Fruit fly (Drosophila melanogaster) whole organism, embryonic: Measurements from ENCODE around the gene tank.
A peak's percentile ranks its signal among the peaks of the same experiment; 100 is the strongest.

ENCODE experiments used
- Atf-2 ChIP-seq: fragments of 200-800 bp; sonication (Bioruptor generic); optimal IDR thresholded peaks from 2 replicates; lab custom pipeline; 2016; ENCODE audit warnings: missing biosample characterization, missing genetic modification characterization
- Atf6 ChIP-seq: fragments of 200-800 bp; sonication (Bioruptor generic); IDR thresholded peaks from 2 replicates; pipeline ENCODE4 v1.3.6; 2022; ENCODE audit warnings: missing biosample characterization, missing genetic modification characterization
- CG10366 ChIP-seq: fragments of 200-800 bp; sonication (Bioruptor generic); IDR thresholded peaks from 2 replicates; pipeline ENCODE4 v1.3.6; 2022; ENCODE audit warnings: missing biosample characterization, missing genetic modification characterization
- CG11696 ChIP-seq: fragments of 200-800 bp; sonication (Bioruptor generic); IDR thresholded peaks from 2 replicates; pipeline ENCODE4 v1.3.6; 2022; ENCODE audit warnings: missing biosample characterization, missing genetic modification characterization
- CG12155 ChIP-seq: fragments of 200-800 bp; sonication (Bioruptor generic); optimal IDR thresholded peaks from 3 replicates; lab custom pipeline; 2016; ENCODE audit warnings: missing biosample characterization, missing genetic modification characterization
- CG13775 ChIP-seq: fragments of 200-800 bp; sonication (Bioruptor generic); optimal IDR thresholded peaks from 3 replicates; lab custom pipeline; 2017; ENCODE audit warnings: missing biosample characterization, mild to moderate bottlenecking, missing genetic modification characterization
- CG14860 ChIP-seq: fragments of 200-800 bp; sonication (Bioruptor generic); IDR thresholded peaks from 3 replicates; pipeline ENCODE4 v1.3.6; 2022; ENCODE audit warnings: missing biosample characterization, missing genetic modification characterization; ENCODE audit not compliant: partially characterized antibody
- CG15011 ChIP-seq: fragments of 200-800 bp; sonication (Bioruptor generic); optimal IDR thresholded peaks from 3 replicates; lab custom pipeline; 2018; ENCODE audit warnings: missing biosample characterization, mild to moderate bottlenecking, missing genetic modification characterization
- CG1529 ChIP-seq: fragments of 200-800 bp; sonication (Bioruptor generic); optimal IDR thresholded peaks from 3 replicates; lab custom pipeline; 2018; ENCODE audit warnings: missing biosample characterization, missing genetic modification characterization
- CG31224 ChIP-seq: fragments of 200-800 bp; sonication (Bioruptor generic); IDR thresholded peaks from 2 replicates; pipeline ENCODE4 v1.3.6; 2022; ENCODE audit warnings: missing biosample characterization, missing genetic modification characterization
- CG43689 ChIP-seq: fragments of 200-800 bp; sonication (Bioruptor generic); IDR thresholded peaks from 2 replicates; pipeline ENCODE4 v1.3.6; 2022; ENCODE audit warnings: missing biosample characterization, missing genetic modification characterization
- CG4854 ChIP-seq: fragments of 200-800 bp; sonication (Bioruptor generic); optimal IDR thresholded peaks from 2 replicates; lab custom pipeline; 2016; ENCODE audit warnings: missing biosample characterization, missing genetic modification characterization, inconsistent platforms
- CG6254 ChIP-seq: fragments of 200-800 bp; sonication (Bioruptor generic); optimal IDR thresholded peaks from 3 replicates; lab custom pipeline; 2017; ENCODE audit warnings: mild to moderate bottlenecking, missing biosample characterization, missing genetic modification reagents, missing genetic modification characterization
- CG8281 ChIP-seq: fragments of 200-800 bp; sonication (Bioruptor generic); optimal IDR thresholded peaks from 2 replicates; lab custom pipeline; 2018; ENCODE audit warnings: missing biosample characterization, mild to moderate bottlenecking, missing genetic modification characterization, moderate library complexity
- CHES-1-like ChIP-seq: fragments of 200-800 bp; sonication (Bioruptor generic); optimal IDR thresholded peaks from 2 replicates; lab custom pipeline; 2016; ENCODE audit warnings: missing biosample characterization, missing genetic modification characterization
- Camta ChIP-seq: fragments of 200-800 bp; sonication (Bioruptor generic); optimal IDR thresholded peaks from 2 replicates; lab custom pipeline; 2016; ENCODE audit warnings: missing biosample characterization, missing genetic modification characterization
- Dad ChIP-seq: fragments of 200-800 bp; sonication (Bioruptor generic); optimal IDR thresholded peaks from 3 replicates; lab custom pipeline; 2016; ENCODE audit warnings: missing biosample characterization, missing genetic modification characterization
- Dbx ChIP-seq: fragments of 200-800 bp; sonication (Bioruptor generic); IDR thresholded peaks from 3 replicates; pipeline ENCODE4 v1.3.6; 2022; ENCODE audit warnings: missing biosample characterization, missing genetic modification characterization
- HLHmδ ChIP-seq: fragments of 200-800 bp; sonication (Bioruptor generic); optimal IDR thresholded peaks from 2 replicates; lab custom pipeline; 2018; ENCODE audit warnings: missing biosample characterization, mild to moderate bottlenecking, missing genetic modification characterization, moderate library complexity
- Jarid2 ChIP-seq: fragments of 200-800 bp; sonication (Bioruptor generic); optimal IDR thresholded peaks from 3 replicates; lab custom pipeline; 2017; ENCODE audit warnings: mild to moderate bottlenecking, missing biosample characterization, missing genetic modification reagents, missing genetic modification characterization
- Max ChIP-seq: fragments of 200-800 bp; sonication (Bioruptor generic); optimal IDR thresholded peaks from 2 replicates; lab custom pipeline; 2016; ENCODE audit warnings: missing biosample characterization, mild to moderate bottlenecking, missing genetic modification characterization
- Neu2 ChIP-seq: fragments of 200-800 bp; sonication (Bioruptor generic); optimal IDR thresholded peaks from 3 replicates; lab custom pipeline; 2016; ENCODE audit warnings: missing biosample characterization, missing genetic modification characterization, borderline replicate concordance
- Vsx1 ChIP-seq: fragments of 200-800 bp; sonication (Bioruptor generic); optimal IDR thresholded peaks from 2 replicates; lab custom pipeline; 2017; ENCODE audit warnings: missing biosample characterization, mild to moderate bottlenecking, missing genetic modification characterization, missing genetic modification reagents
- ara ChIP-seq: fragments of 200-800 bp; sonication (Bioruptor generic); IDR thresholded peaks from 2 replicates; pipeline ENCODE4 v1.3.6; 2022; ENCODE audit warnings: missing biosample characterization, missing genetic modification characterization
- ase ChIP-seq: fragments of 200-800 bp; sonication (Bioruptor generic); IDR thresholded peaks from 3 replicates; pipeline ENCODE4 v1.3.6; 2022; ENCODE audit warnings: missing biosample characterization, missing genetic modification characterization
- br ChIP-seq: fragments of >200 bp; optimal IDR thresholded peaks from 2 replicates; lab custom pipeline; 2017
- da ChIP-seq: fragments of 200-800 bp; sonication (Bioruptor generic); optimal IDR thresholded peaks from 2 replicates; lab custom pipeline; 2016; ENCODE audit warnings: missing biosample characterization, missing genetic modification characterization
- dan ChIP-seq: fragments of 200-800 bp; sonication (Bioruptor generic); IDR thresholded peaks from 2 replicates; pipeline ENCODE4 v1.3.6; 2022; ENCODE audit warnings: missing biosample characterization, missing genetic modification characterization
- disco-r ChIP-seq: fragments of 200-800 bp; sonication (Bioruptor generic); optimal IDR thresholded peaks from 2 replicates; lab custom pipeline; 2016; ENCODE audit warnings: missing biosample characterization, missing genetic modification characterization
- ems ChIP-seq: fragments of 200-800 bp; sonication (Bioruptor generic); optimal IDR thresholded peaks from 3 replicates; lab custom pipeline; 2016; ENCODE audit warnings: missing biosample characterization, missing genetic modification characterization
- esg ChIP-seq: fragments of 200-800 bp; sonication (Bioruptor generic); conservative IDR thresholded peaks from 2 replicates; pipeline ENCODE4 v1.3.6; 2022; ENCODE audit warnings: missing biosample characterization, missing genetic modification characterization
- ewg ChIP-seq: fragments of 200-800 bp; sonication (Bioruptor generic); optimal IDR thresholded peaks from 3 replicates; lab custom pipeline; 2017; ENCODE audit warnings: mild to moderate bottlenecking, missing biosample characterization, missing genetic modification reagents, missing genetic modification characterization
- eyg ChIP-seq: fragments of 200-800 bp; sonication (Bioruptor generic); optimal IDR thresholded peaks from 3 replicates; lab custom pipeline; 2016; ENCODE audit warnings: missing biosample characterization, missing genetic modification characterization
- fru ChIP-seq: fragments of >200 bp; optimal IDR thresholded peaks from 2 replicates; lab custom pipeline; 2017
- fu2 ChIP-seq: fragments of 200-800 bp; sonication (Bioruptor generic); optimal IDR thresholded peaks from 2 replicates; lab custom pipeline; 2016; ENCODE audit warnings: missing biosample characterization, missing genetic modification characterization
- gcm ChIP-seq: fragments of 200-800 bp; sonication (Bioruptor generic); optimal IDR thresholded peaks from 2 replicates; lab custom pipeline; 2019; ENCODE audit warnings: missing biosample characterization, mild to moderate bottlenecking, missing genetic modification characterization, moderate library complexity
- kah ChIP-seq: fragments of 200-800 bp; sonication (Bioruptor generic); optimal IDR thresholded peaks from 2 replicates; lab custom pipeline; 2018; ENCODE audit warnings: missing biosample characterization, mild to moderate bottlenecking, missing genetic modification characterization
- kay ChIP-seq: fragments of 200-800 bp; sonication (Bioruptor generic); optimal IDR thresholded peaks from 2 replicates; lab custom pipeline; 2016; ENCODE audit warnings: missing biosample characterization, missing genetic modification characterization
- lab ChIP-seq: fragments of 200-800 bp; sonication (Bioruptor generic); optimal IDR thresholded peaks from 3 replicates; lab custom pipeline; 2017; ENCODE audit warnings: missing biosample characterization, missing genetic modification characterization, mild to moderate bottlenecking, moderate library complexity, missing genetic modification reagents
- lmd ChIP-seq: fragments of 200-800 bp; sonication (Bioruptor generic); IDR thresholded peaks from 2 replicates; pipeline ENCODE4 v1.3.6; 2022; ENCODE audit warnings: missing biosample characterization, missing genetic modification characterization
- mirr ChIP-seq: fragments of 200-800 bp; sonication (Bioruptor generic); optimal IDR thresholded peaks from 3 replicates; lab custom pipeline; 2018; ENCODE audit warnings: missing biosample characterization, mild to moderate bottlenecking, missing genetic modification characterization
- org-1 ChIP-seq: fragments of 200-800 bp; sonication (Bioruptor generic); optimal IDR thresholded peaks from 2 replicates; lab custom pipeline; 2017; ENCODE audit warnings: missing biosample characterization, missing genetic modification characterization
- pita ChIP-seq: fragments of 200-800 bp; sonication (Bioruptor generic); optimal IDR thresholded peaks from 2 replicates; lab custom pipeline; 2017; ENCODE audit warnings: missing biosample characterization, mild to moderate bottlenecking, missing genetic modification characterization
- pnt ChIP-seq: fragments of 200-800 bp; sonication (Bioruptor generic); optimal IDR thresholded peaks from 3 replicates; lab custom pipeline; 2016; ENCODE audit warnings: missing biosample characterization, missing genetic modification characterization
- prd ChIP-seq, 3 experiments: fragments of >200 bp in 2 of 3; fragments of 200-800 bp in 1 of 3; sonication (Bioruptor generic) in 1 of 3; optimal IDR thresholded peaks in 2 of 3; IDR thresholded peaks in 1 of 3; 2 replicates in 2 of 3; 3 replicates in 1 of 3; pipeline versions ENCODE4 v1.3.6 to Lab custom; 2017 to 2022; ENCODE audit warnings: missing biosample characterization in 1 of 3, missing genetic modification characterization in 1 of 3
- pum ChIP-seq: fragments of 200-800 bp; sonication (Bioruptor generic); optimal IDR thresholded peaks from 2 replicates; lab custom pipeline; 2016; ENCODE audit warnings: missing biosample characterization, missing genetic modification characterization
- sc ChIP-seq, 3 experiments: fragments of >200 bp in 2 of 3; fragments of 200-800 bp in 1 of 3; sonication (Bioruptor generic) in 1 of 3; optimal IDR thresholded peaks; 2 replicates in 2 of 3; 3 replicates in 1 of 3; lab custom pipeline; 2017; ENCODE audit warnings: mild to moderate bottlenecking in 1 of 3, missing biosample characterization in 1 of 3, missing genetic modification characterization in 1 of 3, missing genetic modification reagents in 1 of 3
- sima ChIP-seq: fragments of 200-800 bp; sonication (Bioruptor generic); optimal IDR thresholded peaks from 2 replicates; lab custom pipeline; 2016; ENCODE audit warnings: missing biosample characterization, missing genetic modification characterization
- twi ChIP-seq: fragments of 200-800 bp; optimal IDR thresholded peaks from 2 replicates; lab custom pipeline; 2019; ENCODE audit warnings: missing biosample characterization, mild to moderate bottlenecking, missing genetic modification characterization, moderate library complexity

The tank gene

dm6 chr2L:4820448-4821318 is 17.1 kb downstream of the tank start (continued):
- no peak for TF ChIP-seq kah (GFP tag; lab: Kevin White, UChicago)
- TF ChIP-seq fu2 (GFP tag; lab: Kevin White, UChicago), result peak; percentile 25
- no peak for TF ChIP-seq CG15011
- TF ChIP-seq twi (tag; lab: Kevin White, UChicago), result no peak
- no peak for TF ChIP-seq CHES-1-like (GFP tag; lab: Kevin White, UChicago)
- TF ChIP-seq sc (optimal IDR thresholded peaks at IDR 0.05; lab: Kevin White, UChicago), result no peak
- TF ChIP-seq sc (GFP tag; optimal IDR thresholded peaks at IDR 0.05; lab: Kevin White, UChicago), result peak; percentile 70
- TF ChIP-seq lmd (GFP tag; lab: Robert Waterston, UW), result peak; percentile 50
- TF ChIP-seq kay (GFP tag; lab: Kevin White, UChicago), result no peak
- TF ChIP-seq Jarid2 (GFP tag; lab: Kevin White, UChicago), result no peak
- TF ChIP-seq br (lab: Kevin White, UChicago), result no peak
- no peak for TF ChIP-seq CG14860 (GFP tag; lab: Robert Waterston, UW)
- TF ChIP-seq ems, result peak; percentile 40
- no peak for TF ChIP-seq Camta (GFP tag; lab: Kevin White, UChicago)
- no peak for TF ChIP-seq Atf6 (GFP tag; lab: Robert Waterston, UW)
- TF ChIP-seq fru, result no peak
- peak; percentile 8 for TF ChIP-seq CG12155 (GFP tag; lab: Kevin White, UChicago)
- no peak for TF ChIP-seq disco-r
- no peak; the same call in 1 of the 2 replicates for TF ChIP-seq ara
- TF ChIP-seq CG13775 (GFP tag; lab: Kevin White, UChicago), result peak; percentile 72
- TF ChIP-seq org-1 (GFP tag; lab: Kevin White, UChicago), result peak; percentile 62
- TF ChIP-seq pita, result no peak
- peak; percentile 19 for TF ChIP-seq Vsx1 (GFP tag; lab: Kevin White, UChicago)
- TF ChIP-seq Atf-2 (GFP tag; lab: Kevin White, UChicago), result no peak
- TF ChIP-seq CG10366 (GFP tag; lab: Robert Waterston, UW), result peak; percentile 18; the same call in 1 of the 2 replicates
- peak; percentile 30 for TF ChIP-seq pnt (GFP tag; lab: Kevin White, UChicago)
- no peak for TF ChIP-seq Dad (GFP tag; lab: Kevin White, UChicago)
- TF ChIP-seq dan (GFP tag; lab: Robert Waterston, UW), result no peak
- TF ChIP-seq Dbx (GFP tag; lab: Robert Waterston, UW), result 0 out of 3 replicates have a peak, but pooled peaks have one; percentile 19
- peak; percentile 5 for TF ChIP-seq gcm (GFP tag; lab: Kevin White, UChicago)
- no peak for TF ChIP-seq lab
- TF ChIP-seq eyg (GFP tag; lab: Kevin White, UChicago), result peak; percentile 21
- peak; percentile 28 for TF ChIP-seq Max (GFP tag; lab: Kevin White, UChicago)
- TF ChIP-seq CG43689, result no peak
- peak; percentile 15 for TF ChIP-seq CG8281 (tag; lab: Kevin White, UChicago)
- TF ChIP-seq mirr, result no peak
- no peak for TF ChIP-seq CG11696 (GFP tag; lab: Robert Waterston, UW)
- TF ChIP-seq CG6254, result peak; percentile 29
- peak; percentile 49; the same call in 1 of the 2 replicates for TF ChIP-seq esg (GFP tag; lab: Robert Waterston, UW)
- no peak for TF ChIP-seq da (GFP tag; lab: Kevin White, UChicago)
- TF ChIP-seq HLHmδ (GFP tag; lab: Kevin White, UChicago), result no peak
- TF ChIP-seq CG1529 (GFP tag; lab: Kevin White, UChicago), result no peak
- peak; percentile 27 for TF ChIP-seq ewg (GFP tag; lab: Kevin White, UChicago)
- no peak; the same call in 2 of the 3 replicates for TF ChIP-seq ase (GFP tag; lab: Robert Waterston, UW)
- no peak; the same call in 1 of the 2 replicates for TF ChIP-seq CG31224 (GFP tag; lab: Robert Waterston, UW)
- TF ChIP-seq Neu2 (GFP tag; lab: Kevin White, UChicago), result no peak
- no peak for TF ChIP-seq CG4854 (GFP tag; lab: Kevin White, UChicago)
- TF ChIP-seq pum (GFP tag; lab: Kevin White, UChicago), result no peak
- no peak for TF ChIP-seq prd (optimal IDR thresholded peaks at IDR 0.05; lab: Kevin White, UChicago)
- peak; percentile 77 for TF ChIP-seq prd (GFP tag; IDR thresholded peaks at IDR 0.05; lab: Robert Waterston, UW)
- TF ChIP-seq sima (GFP tag; lab: Kevin White, UChicago), result no peak
